Worm (Caenorhabditis elegans) whole organism, early embryonic: Measurements from ENCODE around the gene rab-6.1.

Source experiments
- B0310.2 ChIP-seq: sonication (generic microtip); optimal IDR thresholded peaks from 2 replicates; lab custom pipeline; 2016; ENCODE audit warnings: mild to moderate bottlenecking, missing genetic modification characterization, missing compliant biosample characterization
- F13C5.2 ChIP-seq: sonication (generic microtip); optimal IDR thresholded peaks from 2 replicates; lab custom pipeline; 2017; ENCODE audit warnings: mild to moderate bottlenecking, missing genetic modification characterization, inconsistent platforms, missing compliant biosample characterization
- aly-1 ChIP-seq: sonication (generic microtip); optimal IDR thresholded peaks from 2 replicates; lab custom pipeline; 2016; ENCODE audit warnings: missing genetic modification characterization, missing compliant biosample characterization
- ama-1 ChIP-seq: fragments of 150-350 bp; optimal IDR thresholded peaks from 2 replicates; lab custom pipeline; 2014
- ceh-13 ChIP-seq: fragments of 200-800 bp; sonication (Bioruptor generic); optimal IDR thresholded peaks from 2 replicates; lab custom pipeline; 2018; ENCODE audit warnings: mild to moderate bottlenecking, missing genetic modification characterization, missing compliant biosample characterization
- ceh-36 ChIP-seq: sonication (generic microtip); optimal IDR thresholded peaks from 2 replicates; lab custom pipeline; 2016; ENCODE audit warnings: missing genetic modification characterization, inconsistent platforms, missing compliant biosample characterization
- ets-7 ChIP-seq: sonication (generic microtip); optimal IDR thresholded peaks from 2 replicates; lab custom pipeline; 2016; ENCODE audit warnings: missing genotype, missing genetic modification characterization, missing compliant biosample characterization
- flt-1 ChIP-seq: fragments of 200-800 bp; sonication (Bioruptor generic); IDR thresholded peaks from 2 replicates; pipeline ENCODE4 v1.3.6; 2022; ENCODE audit warnings: missing genetic modification characterization, missing compliant biosample characterization
- hmbx-1 ChIP-seq: sonication (generic microtip); optimal IDR thresholded peaks from 2 replicates; lab custom pipeline; 2016; ENCODE audit warnings: mild to moderate bottlenecking, missing genetic modification characterization, missing compliant biosample characterization
- hmg-4 ChIP-seq: fragments of 200-800 bp; sonication (Bioruptor generic); optimal IDR thresholded peaks from 2 replicates; lab custom pipeline; 2018; ENCODE audit warnings: mild to moderate bottlenecking, missing genetic modification characterization, missing compliant biosample characterization
- hnd-1 ChIP-seq: sonication (generic microtip); optimal IDR thresholded peaks from 2 replicates; lab custom pipeline; 2016; ENCODE audit warnings: missing genetic modification characterization, missing compliant biosample characterization
- pes-1 ChIP-seq: fragments of 200-800 bp; sonication (Bioruptor generic); IDR thresholded peaks from 2 replicates; pipeline ENCODE4 v1.3.6; 2022; ENCODE audit warnings: missing genetic modification reagents, missing genetic modification characterization, missing compliant biosample characterization
- scrt-1 ChIP-seq: fragments of 200-800 bp; sonication (Bioruptor generic); IDR thresholded peaks from 2 replicates; pipeline ENCODE4 v1.3.6; 2022; ENCODE audit warnings: missing genetic modification characterization, missing compliant biosample characterization
- sea-1 ChIP-seq: fragments of 200-800 bp; sonication (Bioruptor generic); conservative IDR thresholded peaks from 2 replicates; pipeline ENCODE4 v1.3.6; 2022; ENCODE audit warnings: missing genetic modification characterization, missing compliant biosample characterization
- tbx-11 ChIP-seq: fragments of 200-800 bp; sonication (Bioruptor generic); IDR thresholded peaks from 2 replicates; pipeline ENCODE4 v1.3.6; 2022; ENCODE audit warnings: missing genetic modification characterization, missing compliant biosample characterization
- tbx-37 ChIP-seq: fragments of 200-800 bp; sonication (Bioruptor generic); conservative IDR thresholded peaks from 2 replicates; pipeline ENCODE4 v1.3.6; 2022; ENCODE audit warnings: missing genetic modification reagents, missing genetic modification characterization, missing compliant biosample characterization
- tra-4 ChIP-seq: sonication (generic microtip); optimal IDR thresholded peaks from 2 replicates; lab custom pipeline; 2017; ENCODE audit warnings: missing genetic modification characterization, missing compliant biosample characterization

Gene rab-6.1

DNA sequence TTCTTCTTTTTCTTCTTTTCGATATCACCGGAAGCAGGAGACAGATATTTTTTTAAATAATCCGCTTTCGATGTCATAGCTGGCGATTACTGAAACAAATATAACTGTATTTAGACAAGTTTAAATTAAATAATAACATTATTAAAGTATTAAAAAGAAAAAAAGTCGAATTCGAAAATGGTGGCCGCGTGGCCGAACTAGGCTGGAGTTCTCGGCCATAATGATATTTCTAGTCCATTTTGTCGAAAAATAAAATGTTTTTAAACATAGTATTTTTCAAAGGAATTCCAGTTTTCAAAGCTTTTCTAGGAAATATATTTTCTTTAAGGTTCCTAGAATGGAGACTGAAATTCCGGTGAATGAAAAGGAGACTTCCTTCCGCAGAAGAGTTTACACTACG, 38.1 kb downstream of the rab-6.1 start, which contains the start of the genes bud-13 and rpap-2:
TSS of gene bud-13 (minus strand) at position 89 of the 400 bp plus-strand sequence.
TSS of gene rpap-2 (plus strand) at position 329 of the 400 bp plus-strand sequence.
- TF ChIP-seq tbx-37 (GFP tag; lab: Robert Waterston, UW), result peak; percentile 53; the same call in 1 of the 2 replicates
- TF ChIP-seq hmg-4 (GFP tag; lab: Kevin White, UChicago), result no peak

- TF ChIP-seq flt-1 (GFP tag; lab: Robert Waterston, UW) (no peak), aly-1 (tag; lab: Kevin White, UChicago) (peak; percentile 16)
Observed at ce11 chrIII:8964684-8965283, 41.0 kb downstream of the rab-6.1 start.

DNA sequence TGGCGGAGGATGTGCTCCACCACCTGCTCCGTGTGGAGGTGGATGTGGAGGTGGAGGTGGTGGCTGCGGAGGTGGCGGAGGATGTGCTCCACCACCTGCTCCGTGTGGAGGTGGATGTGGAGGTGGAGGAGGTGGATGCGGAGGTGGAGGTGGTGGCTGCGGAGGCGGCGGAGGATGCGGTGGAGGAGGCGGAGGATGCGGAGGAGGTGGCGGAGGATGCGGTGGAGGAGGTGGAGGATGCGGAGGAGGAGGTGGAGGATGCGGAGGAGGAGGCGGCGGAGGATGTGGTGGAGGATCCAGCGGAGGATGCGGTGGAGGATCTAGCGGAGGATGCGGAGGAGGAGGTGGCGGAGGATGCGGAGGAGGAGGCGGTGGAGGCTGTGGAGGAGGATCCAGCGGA, 43.3 kb downstream of the rab-6.1 start:
- TF ChIP-seq hmbx-1 (tag; lab: Kevin White, UChicago), result no peak
- no peak for TF ChIP-seq hmg-4 (GFP tag; lab: Kevin White, UChicago)
- TF ChIP-seq hnd-1 (tag; lab: Kevin White, UChicago), result no peak
- no peak for TF ChIP-seq flt-1 (GFP tag; lab: Robert Waterston, UW)
- no peak for TF ChIP-seq tbx-37 (GFP tag; lab: Robert Waterston, UW)
- no peak for TF ChIP-seq ets-7 (tag; lab: Kevin White, UChicago)
- TF ChIP-seq aly-1 (tag; lab: Kevin White, UChicago), result no peak
- no peak for TF ChIP-seq tra-4
- TF ChIP-seq ama-1 (lab: Kevin White, UChicago), result no peak
- TF ChIP-seq ceh-36 (tag; lab: Kevin White, UChicago), result no peak
- no peak for TF ChIP-seq F13C5.2 (tag; lab: Kevin White, UChicago)
- TF ChIP-seq B0310.2 (tag; lab: Kevin White, UChicago), result no peak
- no peak for TF ChIP-seq tbx-11 (GFP tag; lab: Robert Waterston, UW)

ce11 chrIII:8961993-8962392, 43.8 kb downstream of the rab-6.1 start, which contains the start of gene grl-25:
Gene grl-25, plus strand, starts transcription at chrIII:8962293.
- TF ChIP-seq F13C5.2 (tag; lab: Kevin White, UChicago) (no peak), ceh-36 (tag; lab: Kevin White, UChicago) (no peak), sea-1 (no peak), tbx-11 (GFP tag; lab: Robert Waterston, UW) (no peak), ets-7 (tag; lab: Kevin White, UChicago) (no peak), aly-1 (tag; lab: Kevin White, UChicago) (no peak), ceh-13 (GFP tag; lab: Kevin White, UChicago) (no peak), hnd-1 (tag; lab: Kevin White, UChicago) (no peak), hmbx-1 (tag; lab: Kevin White, UChicago) (no peak), tbx-37 (GFP tag; lab: Robert Waterston, UW) (no peak), tra-4 (no peak), scrt-1 (no peak), pes-1 (GFP tag; lab: Robert Waterston, UW) (no peak), hmg-4 (GFP tag; lab: Kevin White, UChicago) (no peak), ama-1 (lab: Kevin White, UChicago) (no peak), B0310.2 (tag; lab: Kevin White, UChicago) (no peak)

ce11 chrIII:8960664-8961063, 45.1 kb downstream of the rab-6.1 start, which contains the start of gene ZK643.6:
Gene ZK643.6, minus strand, starts transcription at chrIII:8960764.
- TF ChIP-seq tbx-37 (GFP tag; lab: Robert Waterston, UW) (no peak), ets-7 (tag; lab: Kevin White, UChicago) (no peak), hmg-4 (GFP tag; lab: Kevin White, UChicago) (no peak), ceh-13 (GFP tag; lab: Kevin White, UChicago) (no peak), tra-4 (no peak), ceh-36 (tag; lab: Kevin White, UChicago) (no peak), ama-1 (lab: Kevin White, UChicago) (no peak), pes-1 (GFP tag; lab: Robert Waterston, UW) (no peak), scrt-1 (no peak), flt-1 (GFP tag; lab: Robert Waterston, UW) (no peak), sea-1 (no peak), hmbx-1 (tag; lab: Kevin White, UChicago) (no peak), B0310.2 (tag; lab: Kevin White, UChicago) (no peak)

ce11 chrIII:8956146-8956646, 49.6 kb downstream of the rab-6.1 start, which contains the start of the genes ZK643.5 and ZK643.2:
Gene ZK643.5, minus strand, starts transcription at chrIII:8956196.
Gene ZK643.2, plus strand, starts transcription at chrIII:8956540.
- no peak for TF ChIP-seq B0310.2 (tag; lab: Kevin White, UChicago)
- no peak for TF ChIP-seq hmg-4 (GFP tag; lab: Kevin White, UChicago)
- TF ChIP-seq tbx-11 (GFP tag; lab: Robert Waterston, UW), result no peak
- no peak for TF ChIP-seq ama-1 (lab: Kevin White, UChicago)
- TF ChIP-seq hnd-1 (tag; lab: Kevin White, UChicago), result no peak
- no peak for TF ChIP-seq tbx-37 (GFP tag; lab: Robert Waterston, UW)
- TF ChIP-seq ceh-36 (tag; lab: Kevin White, UChicago), result no peak
- TF ChIP-seq scrt-1, result no peak

ce11 chrIII:8955536-8955935, 50.2 kb downstream of the rab-6.1 start:
- TF ChIP-seq F13C5.2 (tag; lab: Kevin White, UChicago) (no peak), scrt-1 (no peak)
